Worm (Caenorhabditis elegans): ENCODE data around the gene F38B6.6.

Gene F38B6.6

DNA sequence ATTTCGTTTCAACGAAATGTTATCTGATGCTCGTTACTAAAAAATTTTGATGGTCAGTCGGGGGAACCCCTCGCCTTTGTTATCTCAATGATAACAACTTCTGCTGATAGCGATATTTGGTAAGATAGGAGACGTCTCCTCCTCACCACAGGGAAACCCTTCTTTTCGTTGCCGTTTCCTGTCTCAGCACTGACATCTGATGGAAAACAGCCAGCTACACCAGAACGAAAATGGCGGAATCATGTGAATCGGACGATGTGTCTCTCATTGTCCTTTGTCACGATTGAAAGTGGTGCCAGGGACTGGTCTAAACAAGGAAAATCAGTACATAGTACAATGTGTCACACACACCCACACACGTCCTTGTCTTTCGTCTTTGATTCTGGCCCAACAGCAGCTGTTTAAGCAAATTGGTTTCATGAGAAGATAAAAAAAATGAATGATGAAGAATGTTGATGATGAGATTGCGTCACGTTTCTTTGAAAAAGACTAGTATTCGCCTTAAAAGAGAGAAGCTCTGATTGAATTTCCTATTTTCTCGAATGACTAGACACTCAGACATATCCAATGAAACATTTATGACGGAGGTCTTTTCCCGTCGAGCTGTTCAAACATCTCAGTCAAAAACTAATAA, 46.6 kb upstream of the F38B6.6 start (continued):
- TF ChIP-seq C17E4.6 (GFP tag; IDR thresholded peaks at IDR 0.05) (no peak), hmg-20 (GFP tag; IDR thresholded peaks at IDR 0.05) (no peak), dox-1 (GFP tag; IDR thresholded peaks at IDR 0.05) (peak; percentile 51), madf-6 (GFP tag; IDR thresholded peaks at IDR 0.05) (no peak), ceh-100 (GFP tag; IDR thresholded peaks at IDR 0.05) (no peak), somi-1 (GFP tag; optimal IDR thresholded peaks at IDR 0.05) (no peak), ztf-26 (tag; optimal IDR thresholded peaks at IDR 0.05) (peak; percentile 54), let-526 (GFP tag; IDR thresholded peaks at IDR 0.05) (no peak), zfh-2 (GFP tag; conservative IDR thresholded peaks at IDR 0.05) (no peak), unc-130 (GFP tag; optimal IDR thresholded peaks at IDR 0.05) (no peak), cebp-1 (GFP tag; IDR thresholded peaks at IDR 0.05) (no peak), cebp-1 (tag; optimal IDR thresholded peaks at IDR 0.05) (peak; percentile 34), mxl-1 (tag; optimal IDR thresholded peaks at IDR 0.05) (no peak), atf-7 (tag; optimal IDR thresholded peaks at IDR 0.05) (peak; percentile 78), sptf-2 (GFP tag; optimal IDR thresholded peaks at IDR 0.05) (no peak), let-607 (tag; optimal IDR thresholded peaks at IDR 0.05) (no peak), cebp-2 (GFP tag; IDR thresholded peaks at IDR 0.05) (no peak)

DNA sequence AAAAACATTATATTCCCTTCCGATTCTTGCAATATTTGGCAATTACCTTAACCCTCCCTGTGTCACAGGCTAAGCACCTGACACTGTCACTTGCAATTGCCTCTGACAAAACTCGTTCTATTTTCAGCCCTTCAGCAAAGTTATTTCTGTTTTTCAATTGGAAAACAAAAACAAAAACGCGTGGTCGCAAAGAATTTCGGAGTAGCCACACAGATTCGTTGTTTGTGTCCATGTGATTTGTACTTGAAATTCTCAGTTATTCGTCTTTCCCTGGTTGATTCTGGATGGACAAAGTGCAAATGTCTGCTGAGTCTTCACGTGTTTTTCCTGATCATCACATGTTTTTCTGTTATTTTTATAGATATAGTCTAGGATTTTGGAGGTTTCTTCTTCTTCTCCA, 45.6 kb upstream of the F38B6.6 start:
- no peak for TF ChIP-seq tbx-9 (tag; optimal IDR thresholded peaks at IDR 0.05; ENCODE audit: borderline replicate concordance)
- TF ChIP-seq lin-54 (GFP tag; optimal IDR thresholded peaks at IDR 0.05) = no peak
- 0 out of 2 replicates have a peak, but pooled peaks have one; percentile 51 for TF ChIP-seq C06A6.2 (GFP tag; conservative IDR thresholded peaks at IDR 0.05)
- TF ChIP-seq ztf-25 (GFP tag; IDR thresholded peaks at IDR 0.05) = no peak
- no peak for TF ChIP-seq hmg-20 (GFP tag; IDR thresholded peaks at IDR 0.05)
- no peak for TF ChIP-seq cebp-2 (GFP tag; IDR thresholded peaks at IDR 0.05)
- TF ChIP-seq rec-8 (tag; optimal IDR thresholded peaks at IDR 0.05) = no peak
- TF ChIP-seq athp-1 (tag; optimal IDR thresholded peaks at IDR 0.05) = no peak
- TF ChIP-seq K11D2.4 (GFP tag; IDR thresholded peaks at IDR 0.05) = 0 out of 2 replicates have a peak, but pooled peaks have one; percentile 38
- no peak for TF ChIP-seq B0336.3 (GFP tag; IDR thresholded peaks at IDR 0.05)
- TF ChIP-seq rcor-1 (GFP tag; IDR thresholded peaks at IDR 0.05) = no peak
- TF ChIP-seq egl-18 (GFP tag; IDR thresholded peaks at IDR 0.05) = no peak
- TF ChIP-seq somi-1 (GFP tag; optimal IDR thresholded peaks at IDR 0.05) = peak; percentile 62
- no peak for TF ChIP-seq die-1 (tag; optimal IDR thresholded peaks at IDR 0.05)
- TF ChIP-seq gei-17 (GFP tag; optimal IDR thresholded peaks at IDR 0.05) = peak; percentile 23
- no peak for TF ChIP-seq zfh-2 (GFP tag; conservative IDR thresholded peaks at IDR 0.05)
- TF ChIP-seq lin-40 (tag; optimal IDR thresholded peaks at IDR 0.05) = peak; percentile 13
- no peak for TF ChIP-seq madf-3 (GFP tag; IDR thresholded peaks at IDR 0.05)
- no peak for TF ChIP-seq F52B5.7 (tag; optimal IDR thresholded peaks at IDR 0.05)
- TF ChIP-seq cebp-1 (GFP tag; IDR thresholded peaks at IDR 0.05) = no peak
- peak; percentile 50 for TF ChIP-seq cebp-1 (tag; optimal IDR thresholded peaks at IDR 0.05)
- TF ChIP-seq Y95B8A.8 (GFP tag; IDR thresholded peaks at IDR 0.05) = no peak
- peak; percentile 62 for TF ChIP-seq ceh-27 (GFP tag; optimal IDR thresholded peaks at IDR 0.05)
- no peak for TF ChIP-seq ceh-79 (tag; optimal IDR thresholded peaks at IDR 0.05)

- TF ChIP-seq fkh-3 (tag; optimal IDR thresholded peaks at IDR 0.05) (no peak), lsy-27 (tag; optimal IDR thresholded peaks at IDR 0.05; ENCODE audit: borderline replicate concordance, insufficient read depth) (no peak), egl-18 (GFP tag; IDR thresholded peaks at IDR 0.05) (no peak), somi-1 (GFP tag; optimal IDR thresholded peaks at IDR 0.05) (no peak), lin-40 (tag; optimal IDR thresholded peaks at IDR 0.05) (no peak)
Observed at ce11 chrX:6733201-6733600, 43.3 kb upstream of the F38B6.6 start, which contains the start of gene R03E9.2. Gene R03E9.2, minus strand, starts transcription at chrX:6733301.

Measured in whole organism, young adult.